Fruit fly (Drosophila melanogaster) whole organism, embryonic: ENCODE results near the gene CCHa1.
A peak's percentile ranks its signal among the peaks of the same experiment; 100 is the strongest.

Experiments used
- Asciz ChIP-seq: fragments of 200-800 bp; sonication (Bioruptor generic); optimal IDR thresholded peaks from 2 replicates; lab custom pipeline; 2017; ENCODE audit warnings: missing biosample characterization, mild to moderate bottlenecking, missing genetic modification characterization, missing genetic modification reagents
- Atf6 ChIP-seq: fragments of 200-800 bp; sonication (Bioruptor generic); IDR thresholded peaks from 2 replicates; pipeline ENCODE4 v1.3.6; 2022; ENCODE audit warnings: missing biosample characterization, missing genetic modification characterization
- B-H2 ChIP-seq: fragments of 200-800 bp; sonication (Bioruptor generic); optimal IDR thresholded peaks from 2 replicates; lab custom pipeline; 2018; ENCODE audit warnings: missing biosample characterization, mild to moderate bottlenecking, missing genetic modification characterization
- BtbVII ChIP-seq: fragments of 200-800 bp; sonication (Bioruptor generic); optimal IDR thresholded peaks from 3 replicates; lab custom pipeline; 2017; ENCODE audit warnings: missing biosample characterization, mild to moderate bottlenecking, missing genetic modification characterization
- CG11085 ChIP-seq: fragments of 200-800 bp; sonication (Bioruptor generic); IDR thresholded peaks from 2 replicates; pipeline ENCODE4 v1.3.6; 2022; ENCODE audit warnings: missing biosample characterization, missing genetic modification characterization
- CG11696 ChIP-seq: fragments of 200-800 bp; sonication (Bioruptor generic); IDR thresholded peaks from 2 replicates; pipeline ENCODE4 v1.3.6; 2022; ENCODE audit warnings: missing biosample characterization, missing genetic modification characterization
- CG12299 ChIP-seq: fragments of 200-800 bp; sonication (Bioruptor generic); optimal IDR thresholded peaks from 2 replicates; lab custom pipeline; 2018; ENCODE audit warnings: missing biosample characterization, mild to moderate bottlenecking, missing genetic modification characterization
- CG17186 ChIP-seq: fragments of 200-800 bp; sonication (Bioruptor generic); optimal IDR thresholded peaks from 3 replicates; lab custom pipeline; 2017; ENCODE audit warnings: missing biosample characterization, missing genetic modification reagents, missing genetic modification characterization
- CG17328 ChIP-seq: fragments of 200-800 bp; sonication (Bioruptor generic); IDR thresholded peaks from 2 replicates; pipeline ENCODE4 v1.3.6; 2022; ENCODE audit warnings: missing biosample characterization, missing genetic modification characterization
- CG32532 ChIP-seq: fragments of 200-800 bp; sonication (Bioruptor generic); IDR thresholded peaks from 2 replicates; pipeline ENCODE4 v1.3.6; 2022; ENCODE audit warnings: missing biosample characterization, missing genetic modification characterization
- CG33213 ChIP-seq: fragments of 200-800 bp; sonication (Bioruptor generic); optimal IDR thresholded peaks from 3 replicates; lab custom pipeline; 2016; ENCODE audit warnings: missing biosample characterization, missing genetic modification characterization
- CG4730 ChIP-seq: fragments of 200-800 bp; sonication (Bioruptor generic); IDR thresholded peaks from 2 replicates; pipeline ENCODE4 v1.3.6; 2022; ENCODE audit warnings: missing biosample characterization, missing genetic modification characterization
- CG7372 ChIP-seq: fragments of 200-800 bp; sonication (Bioruptor generic); IDR thresholded peaks from 2 replicates; pipeline ENCODE4 v1.3.6; 2022; ENCODE audit warnings: missing biosample characterization, missing genetic modification characterization
- CG8359 ChIP-seq: fragments of 200-800 bp; sonication (Bioruptor generic); optimal IDR thresholded peaks from 2 replicates; lab custom pipeline; 2017; ENCODE audit warnings: missing biosample characterization, mild to moderate bottlenecking, missing genetic modification characterization, borderline replicate concordance
- CG8388 ChIP-seq: fragments of 200-800 bp; sonication (Bioruptor generic); optimal IDR thresholded peaks from 2 replicates; lab custom pipeline; 2019; ENCODE audit warnings: missing biosample characterization, mild to moderate bottlenecking, missing genetic modification characterization, moderate library complexity
- CG8944 ChIP-seq: fragments of 200-800 bp; sonication (Bioruptor generic); optimal IDR thresholded peaks from 3 replicates; lab custom pipeline; 2016; ENCODE audit warnings: missing biosample characterization, missing genetic modification characterization
- CG9932 ChIP-seq: fragments of 200-800 bp; sonication (Bioruptor generic); IDR thresholded peaks from 2 replicates; pipeline ENCODE4 v1.3.6; 2022; ENCODE audit warnings: missing biosample characterization, missing genetic modification characterization
- CTCF ChIP-seq: fragments of 200-800 bp; sonication (Bioruptor generic); optimal IDR thresholded peaks from 2 replicates; lab custom pipeline; 2017; ENCODE audit warnings: missing biosample characterization, mild to moderate bottlenecking, missing genetic modification characterization, moderate library complexity
- Camta ChIP-seq: fragments of 200-800 bp; sonication (Bioruptor generic); optimal IDR thresholded peaks from 2 replicates; lab custom pipeline; 2016; ENCODE audit warnings: missing biosample characterization, missing genetic modification characterization
- CrebB ChIP-seq: fragments of 200-800 bp; sonication (Bioruptor generic); optimal IDR thresholded peaks from 3 replicates; lab custom pipeline; 2018; ENCODE audit warnings: missing biosample characterization, mild to moderate bottlenecking, missing genetic modification characterization
- Dek ChIP-seq: fragments of 200-800 bp; sonication (Bioruptor generic); optimal IDR thresholded peaks from 3 replicates; lab custom pipeline; 2019; ENCODE audit warnings: missing biosample characterization, mild to moderate bottlenecking, missing genetic modification characterization, moderate library complexity
- Dip3 ChIP-seq: fragments of 200-800 bp; sonication (Bioruptor generic); optimal IDR thresholded peaks from 3 replicates; lab custom pipeline; 2016; ENCODE audit warnings: missing biosample characterization, missing genetic modification characterization
- Dp ChIP-seq: fragments of 200-800 bp; sonication (Bioruptor generic); optimal IDR thresholded peaks from 2 replicates; lab custom pipeline; 2018; ENCODE audit warnings: missing biosample characterization, mild to moderate bottlenecking, missing genetic modification characterization, moderate library complexity
- Elba2 ChIP-seq: fragments of 200-800 bp; sonication (Bioruptor generic); optimal IDR thresholded peaks from 3 replicates; lab custom pipeline; 2016; ENCODE audit warnings: missing biosample characterization, missing genetic modification characterization
- Gug ChIP-seq: fragments of 200-800 bp; sonication (Bioruptor generic); IDR thresholded peaks from 4 replicates; pipeline ENCODE4 v1.3.6; 2022; ENCODE audit warnings: missing biosample characterization, missing genetic modification characterization
- H2.0 ChIP-seq: fragments of 200-800 bp; sonication (Bioruptor generic); IDR thresholded peaks from 2 replicates; pipeline ENCODE4 v1.3.6; 2022; ENCODE audit warnings: missing biosample characterization, missing genetic modification characterization
- HLH4C ChIP-seq: fragments of 200-800 bp; sonication (Bioruptor generic); IDR thresholded peaks from 3 replicates; pipeline ENCODE4 v1.3.6; 2022; ENCODE audit warnings: missing biosample characterization, missing genetic modification characterization; ENCODE audit not compliant: partially characterized antibody
- HmgD ChIP-seq: fragments of 200-800 bp; sonication (Bioruptor generic); optimal IDR thresholded peaks from 3 replicates; lab custom pipeline; 2016; ENCODE audit warnings: missing biosample characterization, missing genetic modification characterization
- Jarid2 ChIP-seq: fragments of 200-800 bp; sonication (Bioruptor generic); optimal IDR thresholded peaks from 3 replicates; lab custom pipeline; 2017; ENCODE audit warnings: mild to moderate bottlenecking, missing biosample characterization, missing genetic modification reagents, missing genetic modification characterization
- Kr ChIP-seq: fragments of 200-800 bp; sonication (Bioruptor generic); optimal IDR thresholded peaks from 2 replicates; lab custom pipeline; 2017; ENCODE audit warnings: missing biosample characterization, mild to moderate bottlenecking, missing genetic modification characterization
- Med ChIP-seq: fragments of 200-800 bp; sonication (Bioruptor generic); peaks from one replicate; lab custom pipeline; 2016; ENCODE audit warnings: missing biosample characterization, missing genetic modification characterization, mild to moderate bottlenecking, inconsistent platforms, moderate library complexity
- Mrtf ChIP-seq: fragments of 200-800 bp; sonication (Bioruptor generic); IDR thresholded peaks from 3 replicates; pipeline ENCODE4 v1.3.6; 2022; ENCODE audit warnings: missing biosample characterization, missing genetic modification characterization
- Pdp1 ChIP-seq, 2 experiments: fragments of 200-800 bp; sonication (Bioruptor generic); optimal IDR thresholded peaks; 3 replicates each; lab custom pipeline; 2016; ENCODE audit warnings: missing biosample characterization in 2 of 2, missing genetic modification characterization in 2 of 2, mild to moderate bottlenecking in 1 of 2, moderate library complexity in 1 of 2
- Ptx1 ChIP-seq: fragments of 200-800 bp; sonication (Bioruptor generic); IDR thresholded peaks from 2 replicates; pipeline ENCODE4 v1.3.6; 2022; ENCODE audit warnings: missing biosample characterization, missing genetic modification characterization
- Sry-δ ChIP-seq: fragments of 200-800 bp; sonication (Bioruptor generic); optimal IDR thresholded peaks from 2 replicates; lab custom pipeline; 2016; ENCODE audit warnings: missing biosample characterization, missing genetic modification characterization
- TFAM ChIP-seq: fragments of 200-800 bp; sonication (Bioruptor generic); optimal IDR thresholded peaks from 2 replicates; lab custom pipeline; 2017; ENCODE audit warnings: missing biosample characterization, missing genetic modification characterization, inconsistent platforms
- Tbp ChIP-seq: fragments of >200 bp; optimal IDR thresholded peaks from 2 replicates; lab custom pipeline; 2018; ENCODE audit warnings: missing biosample characterization, missing genetic modification characterization
- aop ChIP-seq: fragments of 200-800 bp; sonication (Bioruptor generic); IDR thresholded peaks from 2 replicates; pipeline ENCODE4 v1.3.6; 2022; ENCODE audit warnings: missing biosample characterization, missing genetic modification characterization
- da ChIP-seq: fragments of 200-800 bp; sonication (Bioruptor generic); optimal IDR thresholded peaks from 2 replicates; lab custom pipeline; 2016; ENCODE audit warnings: missing biosample characterization, missing genetic modification characterization
- eve ChIP-seq, 2 experiments: fragments of >200 bp; optimal IDR thresholded peaks; 2 replicates each; lab custom pipeline; 2017; ENCODE audit warnings: missing biosample characterization in 2 of 2, missing genetic modification characterization in 2 of 2
- fd102C ChIP-seq: fragments of 200-800 bp; sonication (Bioruptor generic); optimal IDR thresholded peaks from 2 replicates; lab custom pipeline; 2018; ENCODE audit warnings: missing biosample characterization, mild to moderate bottlenecking, missing genetic modification characterization, moderate library complexity
- fd64A ChIP-seq: fragments of 200-800 bp; sonication (Bioruptor generic); optimal IDR thresholded peaks from 3 replicates; lab custom pipeline; 2018; ENCODE audit warnings: missing biosample characterization, mild to moderate bottlenecking, missing genetic modification characterization
- fd96Cb ChIP-seq: fragments of 200-800 bp; sonication (Bioruptor generic); optimal IDR thresholded peaks from 2 replicates; lab custom pipeline; 2018; ENCODE audit warnings: missing biosample characterization, mild to moderate bottlenecking, missing genetic modification characterization, moderate library complexity
- hb ChIP-seq: fragments of 200-800 bp; sonication (Bioruptor generic); IDR thresholded peaks from 3 replicates; pipeline ENCODE4 v1.3.6; 2022; ENCODE audit warnings: missing biosample characterization, missing genetic modification characterization; ENCODE audit not compliant: partially characterized antibody
- her ChIP-seq: fragments of 200-800 bp; sonication (Bioruptor generic); optimal IDR thresholded peaks from 2 replicates; lab custom pipeline; 2016; ENCODE audit warnings: missing biosample characterization, missing genetic modification characterization
- jing ChIP-seq: fragments of 200-800 bp; sonication (Bioruptor generic); optimal IDR thresholded peaks from 2 replicates; lab custom pipeline; 2018; ENCODE audit warnings: missing biosample characterization, mild to moderate bottlenecking, missing genetic modification characterization
- kni ChIP-seq: fragments of 200-800 bp; sonication (Bioruptor generic); optimal IDR thresholded peaks from 3 replicates; lab custom pipeline; 2017; ENCODE audit warnings: mild to moderate bottlenecking, missing biosample characterization, missing genetic modification reagents, missing genetic modification characterization
- pho ChIP-seq: fragments of 200-800 bp; sonication (Bioruptor generic); optimal IDR thresholded peaks from 2 replicates; lab custom pipeline; 2016; ENCODE audit warnings: missing biosample characterization, missing genetic modification characterization
- tin ChIP-seq: fragments of 200-800 bp; sonication (Bioruptor generic); optimal IDR thresholded peaks from 3 replicates; lab custom pipeline; 2016; ENCODE audit warnings: missing biosample characterization, missing genetic modification characterization
- toy ChIP-seq: fragments of 200-800 bp; sonication (Bioruptor generic); IDR thresholded peaks from 2 replicates; pipeline ENCODE4 v1.3.6; 2022; ENCODE audit warnings: missing biosample characterization, missing genetic modification characterization

The CCHa1 gene

dm6 chr3R:14052182-14053036 is 44.2 kb downstream of the CCHa1 start (continued):
- TF ChIP-seq Dek (tag; lab: Kevin White, UChicago) (peak; percentile 90), Gug (GFP tag; lab: Robert Waterston, UW) (peak; percentile 84), B-H2 (GFP tag; lab: Kevin White, UChicago) (peak; percentile 57), TFAM (GFP tag; lab: Kevin White, UChicago) (no peak), CG4730 (peak; percentile 81), kni (GFP tag; lab: Kevin White, UChicago) (no peak), HmgD (peak; percentile 40), BtbVII (GFP tag; lab: Kevin White, UChicago) (peak; percentile 86), toy (peak; percentile 86), Kr (GFP tag; lab: Kevin White, UChicago) (no peak), CG32532 (GFP tag; lab: Robert Waterston, UW) (peak; percentile 95), hb (GFP tag; lab: Robert Waterston, UW) (no peak), Pdp1 (GFP tag; optimal IDR thresholded peaks at IDR 0.05; lab: Kevin White, UChicago) (peak; percentile 70 to 91), fd102C (GFP tag; lab: Kevin White, UChicago) (no peak), CG11085 (GFP tag; lab: Robert Waterston, UW) (peak; percentile 87), eve (GFP tag; optimal IDR thresholded peaks at IDR 0.05; lab: Kevin White, UChicago) (peak in 1 of 2 experiments; percentile 87), Elba2 (GFP tag; lab: Kevin White, UChicago) (no peak), Dp (GFP tag; lab: Kevin White, UChicago) (no peak), Dip3 (GFP tag; lab: Kevin White, UChicago) (peak; percentile 89), her (GFP tag; lab: Kevin White, UChicago) (peak; percentile 82), CG8388 (GFP tag; lab: Kevin White, UChicago) (peak; percentile 48), Med (GFP tag; lab: Kevin White, UChicago) (peak; percentile 98), Atf6 (GFP tag; lab: Robert Waterston, UW) (peak; percentile 93), fd96Cb (peak; percentile 70), Tbp (no peak), Camta (GFP tag; lab: Kevin White, UChicago) (peak; percentile 84), Jarid2 (peak; percentile 53), tin (GFP tag; lab: Kevin White, UChicago) (peak; percentile 70), aop (no peak), CG12299 (peak; percentile 76), CTCF (GFP tag; lab: Kevin White, UChicago) (peak; percentile 4), H2.0 (GFP tag; lab: Robert Waterston, UW) (peak; percentile 75), CG17328 (GFP tag; lab: Robert Waterston, UW) (peak; percentile 58; the same call in 1 of the 2 replicates), Sry-δ (peak; percentile 21), da (peak; percentile 77), CG33213 (GFP tag; lab: Kevin White, UChicago) (peak; percentile 71), CG9932 (peak; percentile 95), CG8359 (no peak), Ptx1 (peak; percentile 91), CG7372 (GFP tag; lab: Robert Waterston, UW) (peak; percentile 89), Asciz (peak; percentile 68), CG17186 (GFP tag; lab: Kevin White, UChicago) (no peak), jing (GFP tag; lab: Kevin White, UChicago) (peak; percentile 25), CG8944 (GFP tag; lab: Kevin White, UChicago) (peak; percentile 81), HLH4C (GFP tag; lab: Robert Waterston, UW) (no peak), CrebB (tag; lab: Kevin White, UChicago) (peak; percentile 72), Mrtf (GFP tag; lab: Robert Waterston, UW) (peak; percentile 76), fd64A (no peak), pho (GFP tag; lab: Kevin White, UChicago) (peak; percentile 94), CG11696 (GFP tag; lab: Robert Waterston, UW) (peak; percentile 60)
